Worm (Caenorhabditis elegans): Measurements from ENCODE around the gene lin-24.

lin-24 gene

DNA sequence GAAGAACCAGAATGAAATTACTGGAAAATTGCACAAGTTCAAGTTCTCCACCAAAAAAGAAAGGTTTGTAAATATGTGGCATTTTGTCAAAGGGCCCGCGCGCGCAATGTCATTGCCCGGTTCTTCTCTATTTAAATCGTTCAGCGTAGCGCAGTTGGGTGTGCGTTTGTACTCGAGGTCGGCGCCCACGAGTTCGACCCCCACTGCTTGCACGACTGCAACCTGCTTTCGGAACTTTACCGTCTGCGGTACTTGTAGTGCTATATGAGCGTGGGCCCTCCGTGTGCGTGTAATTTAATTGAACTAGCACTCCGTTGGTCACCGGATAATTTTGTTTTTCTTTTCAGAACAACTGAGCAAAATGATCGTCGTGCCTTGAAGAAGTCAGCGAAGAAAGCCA lies 42.8 kb upstream of the lin-24 start (continued):
- TF ChIP-seq lsy-27 (tag; optimal IDR thresholded peaks at IDR 0.05; ENCODE audit: borderline replicate concordance, insufficient read depth) (peak; percentile 63), nfya-1 (tag; optimal IDR thresholded peaks at IDR 0.05; ENCODE audit: borderline replicate concordance, insufficient read depth) (no peak), nhr-80 (tag; optimal IDR thresholded peaks at IDR 0.05) (peak; percentile 52), xnd-1 (tag; optimal IDR thresholded peaks at IDR 0.05) (peak; percentile 36), hlh-26 (GFP tag; conservative IDR thresholded peaks at IDR 0.05) (no peak), ztf-3 (GFP tag; optimal IDR thresholded peaks at IDR 0.05) (no peak), sdz-38 (tag; optimal IDR thresholded peaks at IDR 0.05) (no peak), nhr-90 (tag; optimal IDR thresholded peaks at IDR 0.05) (peak; percentile 94), ceh-79 (tag; optimal IDR thresholded peaks at IDR 0.05) (peak; percentile 88), aptf-2 (GFP tag; conservative IDR thresholded peaks at IDR 0.05) (peak; percentile 71; the same call in 1 of the 2 replicates), tlf-1 (GFP tag; optimal IDR thresholded peaks at IDR 0.05) (peak; percentile 79), Y56A3A.18 (GFP tag; IDR thresholded peaks at IDR 0.05) (peak; percentile 86), F57C9.4 (tag; optimal IDR thresholded peaks at IDR 0.05) (no peak), ceh-27 (GFP tag; optimal IDR thresholded peaks at IDR 0.05) (peak; percentile 86), F23B12.7 (tag; optimal IDR thresholded peaks at IDR 0.05; ENCODE audit: insufficient read depth) (peak; percentile 97), T26A5.8 (tag; optimal IDR thresholded peaks at IDR 0.05) (peak; percentile 76), ztf-26 (tag; optimal IDR thresholded peaks at IDR 0.05) (peak; percentile 75), B0336.3 (GFP tag; IDR thresholded peaks at IDR 0.05) (peak; percentile 76), egl-18 (GFP tag; IDR thresholded peaks at IDR 0.05) (peak; percentile 85), hrde-1 (tag; optimal IDR thresholded peaks at IDR 0.05; ENCODE audit: borderline replicate concordance) (peak; percentile 71), Y53F4B.3 (GFP tag; IDR thresholded peaks at IDR 0.05) (peak; percentile 77; the same call in 1 of the 2 replicates), K11D2.4 (GFP tag; IDR thresholded peaks at IDR 0.05) (peak; percentile 78), repo-1 (tag; optimal IDR thresholded peaks at IDR 0.05) (no peak), F33H1.4 (GFP tag; IDR thresholded peaks at IDR 0.05) (peak; percentile 63), attf-3 (GFP tag; conservative IDR thresholded peaks at IDR 0.05) (peak; percentile 64), mxl-1 (tag; optimal IDR thresholded peaks at IDR 0.05) (peak; percentile 88), chd-7 (tag; optimal IDR thresholded peaks at IDR 0.05) (peak; percentile 91), dox-1 (GFP tag; IDR thresholded peaks at IDR 0.05) (peak; percentile 91), attf-5 (GFP tag; optimal IDR thresholded peaks at IDR 0.05) (peak; percentile 81), madf-3 (GFP tag; IDR thresholded peaks at IDR 0.05) (0 out of 2 replicates have a peak, but pooled peaks have one; percentile 54), cebp-1 (GFP tag; IDR thresholded peaks at IDR 0.05) (no peak), cebp-1 (tag; optimal IDR thresholded peaks at IDR 0.05) (peak; percentile 79)

DNA sequence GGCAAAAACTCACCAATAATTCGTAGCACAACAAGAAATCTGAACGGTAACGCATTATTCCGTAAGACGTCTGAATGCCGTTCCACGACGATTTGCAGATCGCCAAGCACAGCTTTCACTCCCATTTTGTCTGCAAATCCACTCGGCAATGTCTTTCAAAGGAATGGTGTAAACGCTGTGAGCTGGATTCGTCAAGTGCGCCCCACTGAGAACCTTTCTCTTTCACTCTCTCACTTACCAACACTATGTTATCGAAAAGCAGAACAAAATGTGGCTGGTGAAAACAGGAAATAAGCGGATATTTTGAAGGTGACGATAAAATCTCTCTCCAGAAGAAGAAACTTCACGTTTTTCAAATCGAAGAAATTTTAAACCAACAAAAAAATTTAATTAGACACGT lies 40.4 kb upstream of the lin-24 start:
- TF ChIP-seq B0035.1 (tag; optimal IDR thresholded peaks at IDR 0.05) (no peak), lir-1 (GFP tag; conservative IDR thresholded peaks at IDR 0.05) (no peak), cebp-1 (GFP tag; IDR thresholded peaks at IDR 0.05) (no peak), cebp-1 (tag; optimal IDR thresholded peaks at IDR 0.05) (peak; percentile 25), ceh-27 (GFP tag; optimal IDR thresholded peaks at IDR 0.05) (peak; percentile 39), pbrm-1 (GFP tag; IDR thresholded peaks at IDR 0.05) (no peak), F57C9.4 (tag; optimal IDR thresholded peaks at IDR 0.05) (no peak), F37B4.10 (GFP tag; IDR thresholded peaks at IDR 0.05) (no peak), Y53G8AR.9 (GFP tag; conservative IDR thresholded peaks at IDR 0.05) (no peak), ceh-58 (GFP tag; IDR thresholded peaks at IDR 0.05) (no peak), mxl-1 (tag; optimal IDR thresholded peaks at IDR 0.05) (no peak), nfyb-1 (GFP tag; IDR thresholded peaks at IDR 0.05) (no peak), F52B5.7 (tag; optimal IDR thresholded peaks at IDR 0.05) (peak; percentile 5), Y79H2A.3 (GFP tag; conservative IDR thresholded peaks at IDR 0.05) (no peak), madf-10 (tag; optimal IDR thresholded peaks at IDR 0.05) (no peak), ama-1 (optimal IDR thresholded peaks at IDR 0.05) (peak; percentile 1), ama-1 (GFP tag; optimal IDR thresholded peaks at IDR 0.05) (no peak), F33H1.4 (GFP tag; IDR thresholded peaks at IDR 0.05) (no peak), hrde-1 (tag; optimal IDR thresholded peaks at IDR 0.05; ENCODE audit: borderline replicate concordance) (peak; percentile 19), nhr-80 (tag; optimal IDR thresholded peaks at IDR 0.05) (peak; percentile 14), hsf-1 (GFP tag; IDR thresholded peaks at IDR 0.05) (0 out of 2 replicates have a peak, but pooled peaks have one; percentile 15), B0336.3 (GFP tag; IDR thresholded peaks at IDR 0.05) (0 out of 2 replicates have a peak, but pooled peaks have one; percentile 39), T26A5.8 (tag; optimal IDR thresholded peaks at IDR 0.05) (no peak), lin-35 (GFP tag; optimal IDR thresholded peaks at IDR 0.05) (peak in 1 of 3 experiments; percentile 14), dpl-1 (GFP tag; optimal IDR thresholded peaks at IDR 0.05) (no peak), F23B12.7 (tag; optimal IDR thresholded peaks at IDR 0.05; ENCODE audit: insufficient read depth) (no peak), nfya-2 (GFP tag; IDR thresholded peaks at IDR 0.05) (no peak)

Measured in whole organism, young adult.